Fruit fly (Drosophila melanogaster) whole organism, embryonic: Measurements from ENCODE around the gene Pdxk.

ENCODE experiments used
- Blimp-1 ChIP-seq: fragments of 200-800 bp; sonication (Bioruptor generic); optimal IDR thresholded peaks from 3 replicates; lab custom pipeline; 2018; ENCODE audit warnings: missing biosample characterization, missing genetic modification characterization, mild to moderate bottlenecking, moderate library complexity, missing genetic modification reagents
- BtbVII ChIP-seq: fragments of 200-800 bp; sonication (Bioruptor generic); optimal IDR thresholded peaks from 3 replicates; lab custom pipeline; 2017; ENCODE audit warnings: missing biosample characterization, mild to moderate bottlenecking, missing genetic modification characterization
- CG10147 ChIP-seq: fragments of 200-800 bp; sonication (Bioruptor generic); optimal IDR thresholded peaks from 2 replicates; lab custom pipeline; 2019; ENCODE audit warnings: missing biosample characterization, mild to moderate bottlenecking, missing genetic modification characterization, moderate library complexity
- CG11085 ChIP-seq: fragments of 200-800 bp; sonication (Bioruptor generic); IDR thresholded peaks from 2 replicates; pipeline ENCODE4 v1.3.6; 2022; ENCODE audit warnings: missing biosample characterization, missing genetic modification characterization
- CG12219 ChIP-seq: fragments of 200-800 bp; sonication (Bioruptor generic); optimal IDR thresholded peaks from 3 replicates; lab custom pipeline; 2018; ENCODE audit warnings: missing biosample characterization, mild to moderate bottlenecking, missing genetic modification characterization
- CG12769 ChIP-seq: fragments of 200-800 bp; sonication (Bioruptor generic); optimal IDR thresholded peaks from 2 replicates; lab custom pipeline; 2019; ENCODE audit warnings: missing biosample characterization, mild to moderate bottlenecking, missing genetic modification characterization, moderate library complexity
- CG13287 ChIP-seq: fragments of 200-800 bp; sonication (Bioruptor generic); IDR thresholded peaks from 2 replicates; pipeline ENCODE4 v1.3.6; 2022; ENCODE audit warnings: missing biosample characterization, missing genetic modification characterization; ENCODE audit not compliant: partially characterized antibody
- CG13775 ChIP-seq: fragments of 200-800 bp; sonication (Bioruptor generic); optimal IDR thresholded peaks from 3 replicates; lab custom pipeline; 2017; ENCODE audit warnings: missing biosample characterization, mild to moderate bottlenecking, missing genetic modification characterization
- CG14050 ChIP-seq: fragments of 200-800 bp; sonication (Bioruptor generic); IDR thresholded peaks from 3 replicates; pipeline ENCODE4 v1.3.6; 2022; ENCODE audit warnings: missing biosample characterization, missing genetic modification characterization
- CG1603 ChIP-seq: fragments of 200-800 bp; sonication (Bioruptor generic); optimal IDR thresholded peaks from 2 replicates; lab custom pipeline; 2019; ENCODE audit warnings: missing biosample characterization, mild to moderate bottlenecking, missing genetic modification characterization, moderate library complexity
- CG17328 ChIP-seq: fragments of 200-800 bp; sonication (Bioruptor generic); IDR thresholded peaks from 2 replicates; pipeline ENCODE4 v1.3.6; 2022; ENCODE audit warnings: missing biosample characterization, missing genetic modification characterization
- CG17612 ChIP-seq: fragments of 200-800 bp; sonication (Bioruptor generic); IDR thresholded peaks from 2 replicates; pipeline ENCODE4 v1.3.6; 2022; ENCODE audit warnings: missing biosample characterization, missing genetic modification characterization
- CG2116 ChIP-seq: fragments of 200-800 bp; sonication (Bioruptor generic); optimal IDR thresholded peaks from 3 replicates; lab custom pipeline; 2018; ENCODE audit warnings: missing biosample characterization, mild to moderate bottlenecking, missing genetic modification characterization
- CG3065 ChIP-seq: fragments of 200-800 bp; sonication (Bioruptor generic); optimal IDR thresholded peaks from 2 replicates; lab custom pipeline; 2016; ENCODE audit warnings: missing biosample characterization, missing genetic modification characterization
- CG43689 ChIP-seq: fragments of 200-800 bp; sonication (Bioruptor generic); IDR thresholded peaks from 2 replicates; pipeline ENCODE4 v1.3.6; 2022; ENCODE audit warnings: missing biosample characterization, missing genetic modification characterization
- CG4617 ChIP-seq: fragments of 200-800 bp; sonication (Bioruptor generic); optimal IDR thresholded peaks from 3 replicates; lab custom pipeline; 2016; ENCODE audit warnings: missing biosample characterization, missing genetic modification characterization, borderline replicate concordance
- CG6689 ChIP-seq: fragments of 200-800 bp; sonication (Bioruptor generic); IDR thresholded peaks from 2 replicates; pipeline ENCODE4 v1.3.6; 2022; ENCODE audit warnings: missing biosample characterization, missing genetic modification characterization
- CG7271 ChIP-seq: fragments of 200-800 bp; sonication (Bioruptor generic); optimal IDR thresholded peaks from 2 replicates; lab custom pipeline; 2018; ENCODE audit warnings: missing biosample characterization, mild to moderate bottlenecking, missing genetic modification characterization, moderate library complexity
- CG9215 ChIP-seq: fragments of 200-800 bp; sonication (Bioruptor generic); IDR thresholded peaks from 2 replicates; pipeline ENCODE4 v1.3.6; 2022; ENCODE audit warnings: missing biosample characterization, missing genetic modification characterization
- CkIIα-i1 ChIP-seq: fragments of 200-800 bp; sonication (Bioruptor generic); IDR thresholded peaks from 2 replicates; pipeline ENCODE4 v1.3.6; 2022; ENCODE audit warnings: missing biosample characterization, missing genetic modification characterization
- Dip2 ChIP-seq: fragments of 200-800 bp; sonication (Bioruptor generic); IDR thresholded peaks from 2 replicates; pipeline ENCODE4 v1.3.6; 2022; ENCODE audit warnings: missing biosample characterization, missing genetic modification characterization
- Dip3 ChIP-seq: fragments of 200-800 bp; sonication (Bioruptor generic); optimal IDR thresholded peaks from 3 replicates; lab custom pipeline; 2016; ENCODE audit warnings: missing biosample characterization, missing genetic modification characterization
- Doc3 ChIP-seq: fragments of 200-800 bp; sonication (Bioruptor generic); IDR thresholded peaks from 3 replicates; pipeline ENCODE4 v1.3.6; 2022; ENCODE audit warnings: missing biosample characterization, missing genetic modification characterization; ENCODE audit not compliant: partially characterized antibody
- Dp ChIP-seq: fragments of 200-800 bp; sonication (Bioruptor generic); optimal IDR thresholded peaks from 2 replicates; lab custom pipeline; 2018; ENCODE audit warnings: missing biosample characterization, mild to moderate bottlenecking, missing genetic modification characterization, moderate library complexity
- Drgx ChIP-seq: fragments of 200-800 bp; sonication (Bioruptor generic); IDR thresholded peaks from 2 replicates; pipeline ENCODE4 v1.3.6; 2022; ENCODE audit warnings: missing biosample characterization, missing genetic modification characterization
- Hmx ChIP-seq: fragments of 200-800 bp; sonication (Bioruptor generic); optimal IDR thresholded peaks from 2 replicates; lab custom pipeline; 2016; ENCODE audit warnings: missing biosample characterization, missing genetic modification characterization
- Hr3 ChIP-seq: fragments of 200-800 bp; sonication (Bioruptor generic); optimal IDR thresholded peaks from 3 replicates; lab custom pipeline; 2016; ENCODE audit warnings: missing biosample characterization, missing genetic modification characterization
- Lim3 ChIP-seq: fragments of 200-800 bp; sonication (Bioruptor generic); IDR thresholded peaks from 2 replicates; pipeline ENCODE4 v1.3.6; 2022; ENCODE audit warnings: missing biosample characterization, missing genetic modification characterization
- NFAT ChIP-seq: fragments of 200-800 bp; sonication (Bioruptor generic); IDR thresholded peaks from 2 replicates; pipeline ENCODE4 v1.3.6; 2022; ENCODE audit warnings: missing biosample characterization, missing genetic modification characterization
- Nf-YA ChIP-seq: fragments of 200-800 bp; sonication (Bioruptor generic); IDR thresholded peaks from 2 replicates; pipeline ENCODE4 v1.3.6; 2022; ENCODE audit warnings: missing biosample characterization, missing genetic modification characterization
- Six4 ChIP-seq: fragments of 200-800 bp; sonication (Bioruptor generic); optimal IDR thresholded peaks from 2 replicates; lab custom pipeline; 2016; ENCODE audit warnings: missing biosample characterization, missing genetic modification characterization
- Sox100B ChIP-seq: fragments of 200-800 bp; sonication (Bioruptor generic); optimal IDR thresholded peaks from 3 replicates; lab custom pipeline; 2018; ENCODE audit warnings: missing biosample characterization, mild to moderate bottlenecking, missing genetic modification characterization
- Sox102F ChIP-seq: fragments of 200-800 bp; sonication (Bioruptor generic); optimal IDR thresholded peaks from 2 replicates; lab custom pipeline; 2018; ENCODE audit warnings: missing biosample characterization, mild to moderate bottlenecking, missing genetic modification characterization, moderate library complexity
- ap ChIP-seq: fragments of 200-800 bp; sonication (Bioruptor generic); IDR thresholded peaks from 2 replicates; pipeline ENCODE4 v1.3.6; 2022; ENCODE audit warnings: missing biosample characterization, missing genetic modification characterization
- ase ChIP-seq: fragments of 200-800 bp; sonication (Bioruptor generic); IDR thresholded peaks from 3 replicates; pipeline ENCODE4 v1.3.6; 2022; ENCODE audit warnings: missing biosample characterization, missing genetic modification characterization
- bab2 ChIP-seq: fragments of 200-800 bp; sonication (Bioruptor generic); optimal IDR thresholded peaks from 2 replicates; lab custom pipeline; 2016; ENCODE audit warnings: missing biosample characterization, missing genetic modification characterization
- bowl ChIP-seq: fragments of 200-800 bp; sonication (Bioruptor generic); IDR thresholded peaks from 2 replicates; pipeline ENCODE4 v1.3.6; 2022; ENCODE audit warnings: missing biosample characterization, missing genetic modification characterization
- caup ChIP-seq: fragments of 200-800 bp; sonication (Bioruptor generic); optimal IDR thresholded peaks from 3 replicates; lab custom pipeline; 2017; ENCODE audit warnings: missing biosample characterization, mild to moderate bottlenecking, missing genetic modification characterization, moderate library complexity; ENCODE audit not compliant: severe bottlenecking
- fd96Cb ChIP-seq: fragments of 200-800 bp; sonication (Bioruptor generic); optimal IDR thresholded peaks from 2 replicates; lab custom pipeline; 2018; ENCODE audit warnings: missing biosample characterization, mild to moderate bottlenecking, missing genetic modification characterization, moderate library complexity
- gce ChIP-seq: fragments of 200-800 bp; sonication (Bioruptor generic); IDR thresholded peaks from 3 replicates; pipeline ENCODE4 v1.3.6; 2022; ENCODE audit warnings: missing biosample characterization, missing genetic modification characterization
- gt ChIP-seq: fragments of 200-800 bp; sonication (Bioruptor generic); IDR thresholded peaks from 2 replicates; pipeline ENCODE4 v1.3.6; 2022; ENCODE audit warnings: missing biosample characterization, missing genetic modification characterization
- her ChIP-seq: fragments of 200-800 bp; sonication (Bioruptor generic); optimal IDR thresholded peaks from 2 replicates; lab custom pipeline; 2016; ENCODE audit warnings: missing biosample characterization, missing genetic modification characterization
- nom ChIP-seq: fragments of 200-800 bp; sonication (Bioruptor generic); optimal IDR thresholded peaks from 2 replicates; lab custom pipeline; 2017; ENCODE audit warnings: missing biosample characterization, missing genetic modification characterization, mild to moderate bottlenecking, moderate library complexity, missing genetic modification reagents
- pita ChIP-seq: fragments of 200-800 bp; sonication (Bioruptor generic); optimal IDR thresholded peaks from 2 replicates; lab custom pipeline; 2017; ENCODE audit warnings: missing biosample characterization, mild to moderate bottlenecking, missing genetic modification characterization
- pnt ChIP-seq: fragments of 200-800 bp; sonication (Bioruptor generic); optimal IDR thresholded peaks from 3 replicates; lab custom pipeline; 2016; ENCODE audit warnings: missing biosample characterization, missing genetic modification characterization
- pum ChIP-seq: fragments of 200-800 bp; sonication (Bioruptor generic); optimal IDR thresholded peaks from 2 replicates; lab custom pipeline; 2016; ENCODE audit warnings: missing biosample characterization, missing genetic modification characterization
- sc ChIP-seq, 3 experiments: fragments of >200 bp in 2 of 3; fragments of 200-800 bp in 1 of 3; sonication (Bioruptor generic) in 1 of 3; optimal IDR thresholded peaks; 2 replicates in 2 of 3; 3 replicates in 1 of 3; lab custom pipeline; 2017; ENCODE audit warnings: mild to moderate bottlenecking in 1 of 3, missing biosample characterization in 1 of 3, missing genetic modification characterization in 1 of 3, missing genetic modification reagents in 1 of 3
- sens ChIP-seq: fragments of 200-800 bp; sonication (Bioruptor generic); peaks from one replicate; lab custom pipeline; 2016; ENCODE audit warnings: missing biosample characterization, missing genetic modification characterization
- usp ChIP-seq: fragments of >200 bp; optimal IDR thresholded peaks from 2 replicates; lab custom pipeline; 2017; ENCODE audit warnings: missing biosample characterization, missing genetic modification characterization
- yki ChIP-seq: fragments of >200 bp; optimal IDR thresholded peaks from 3 replicates; lab custom pipeline; 2018
- zen2 ChIP-seq: fragments of 200-800 bp; sonication (Bioruptor generic); IDR thresholded peaks from 3 replicates; pipeline ENCODE4 v1.3.6; 2022; ENCODE audit warnings: missing biosample characterization, missing genetic modification characterization; ENCODE audit not compliant: partially characterized antibody

Pdxk gene

dm6 chr3L:9366850-9367430 is 6.8 kb downstream of the Pdxk start, which contains the start of the genes Klp67A and CG4452 (continued):
- TF ChIP-seq CG14050 (GFP tag; lab: Robert Waterston, UW) (0 out of 3 replicates have a peak, but pooled peaks have one; percentile 9), ase (GFP tag; lab: Robert Waterston, UW) (no peak), Hr3 (GFP tag; lab: Kevin White, UChicago) (peak; percentile 43), Nf-YA (no peak), pita (no peak), pum (no peak), CG13287 (peak; percentile 89), gt (GFP tag; lab: Robert Waterston, UW) (no peak), gce (GFP tag; lab: Robert Waterston, UW) (no peak), yki (lab: Kevin White, UChicago) (no peak), Sox102F (GFP tag; lab: Kevin White, UChicago) (no peak), CG7271 (tag; lab: Kevin White, UChicago) (peak; percentile 31), zen2 (GFP tag; lab: Robert Waterston, UW) (peak; percentile 86; the same call in 2 of the 3 replicates), Hmx (GFP tag; lab: Kevin White, UChicago) (no peak), ap (GFP tag; lab: Robert Waterston, UW) (no peak), Lim3 (GFP tag; lab: Robert Waterston, UW) (no peak), BtbVII (GFP tag; lab: Kevin White, UChicago) (no peak), Dip3 (no peak), her (GFP tag; lab: Kevin White, UChicago) (no peak), usp (GFP tag; lab: Kevin White, UChicago) (no peak), CG9215 (GFP tag; lab: Robert Waterston, UW) (0 out of 2 replicates have a peak, but pooled peaks have one; percentile 24), nom (no peak), bab2 (GFP tag; lab: Kevin White, UChicago) (peak; percentile 20), Drgx (GFP tag; lab: Robert Waterston, UW) (no peak), sc (optimal IDR thresholded peaks at IDR 0.05; lab: Kevin White, UChicago) (no peak), sc (GFP tag; optimal IDR thresholded peaks at IDR 0.05; lab: Kevin White, UChicago) (peak; percentile 47), Doc3 (GFP tag; lab: Robert Waterston, UW) (peak; percentile 92), CG3065 (GFP tag; lab: Kevin White, UChicago) (no peak), CG17328 (GFP tag; lab: Robert Waterston, UW) (no peak), Blimp-1 (GFP tag; lab: Kevin White, UChicago) (no peak), NFAT (GFP tag; lab: Robert Waterston, UW) (no peak), CG43689 (GFP tag; lab: Robert Waterston, UW) (no peak), CG10147 (GFP tag; lab: Kevin White, UChicago) (peak; percentile 42), bowl (GFP tag; lab: Robert Waterston, UW) (no peak), CG12769 (tag; lab: Kevin White, UChicago) (no peak), CG6689 (GFP tag; lab: Robert Waterston, UW) (peak; percentile 25; the same call in 1 of the 2 replicates), sens (GFP tag; lab: Kevin White, UChicago) (peak; percentile 81), Dip2 (GFP tag; lab: Robert Waterston, UW) (no peak), pnt (GFP tag; lab: Kevin White, UChicago) (no peak), CG2116 (GFP tag; lab: Kevin White, UChicago) (peak; percentile 100), Dp (GFP tag; lab: Kevin White, UChicago) (peak; percentile 72), CG12219 (GFP tag; lab: Kevin White, UChicago) (no peak), CG13775 (GFP tag; lab: Kevin White, UChicago) (peak; percentile 73), CG17612 (no peak), fd96Cb (tag; lab: Kevin White, UChicago) (no peak), CG11085 (no peak), CkIIα-i1 (no peak), CG1603 (tag; lab: Kevin White, UChicago) (peak; percentile 20), Sox100B (no peak), caup (GFP tag; lab: Kevin White, UChicago) (no peak), CG4617 (GFP tag; lab: Kevin White, UChicago) (no peak), Six4 (GFP tag; lab: Kevin White, UChicago) (no peak)
